Worm (Caenorhabditis elegans) whole organism, L4/young adult: ENCODE measurements around the gene kin-26.
A peak's percentile ranks its signal among the peaks of the same experiment; 100 is the strongest.

Experiments used
- W03F9.2 ChIP-seq: fragments of 150-350 bp; optimal IDR thresholded peaks from 2 replicates; lab custom pipeline; 2014; ENCODE audit warnings: missing biosample characterization, missing genetic modification characterization
- dao-5 ChIP-seq: sonication (generic microtip); optimal IDR thresholded peaks from 2 replicates; lab custom pipeline; 2016; ENCODE audit warnings: missing genotype, missing genetic modification characterization, moderate library complexity, missing compliant biosample characterization
- him-1 ChIP-seq: sonication (generic microtip); optimal IDR thresholded peaks from 2 replicates; lab custom pipeline; 2016; ENCODE audit warnings: missing genotype, missing genetic modification reagents, missing genetic modification characterization, missing compliant biosample characterization

kin-26 gene

ce11 chrIV:7903359-7903758 is 25.7 kb upstream of the kin-26 start, which contains the start of gene C49H3.6:
C49H3.6 (plus strand) TSS chrIV:7903738.
- no peak for TF ChIP-seq him-1
- TF ChIP-seq W03F9.2 (tag; lab: Kevin White, UChicago) = no peak
- TF ChIP-seq dao-5 (tag; lab: Kevin White, UChicago) = no peak

DNA sequence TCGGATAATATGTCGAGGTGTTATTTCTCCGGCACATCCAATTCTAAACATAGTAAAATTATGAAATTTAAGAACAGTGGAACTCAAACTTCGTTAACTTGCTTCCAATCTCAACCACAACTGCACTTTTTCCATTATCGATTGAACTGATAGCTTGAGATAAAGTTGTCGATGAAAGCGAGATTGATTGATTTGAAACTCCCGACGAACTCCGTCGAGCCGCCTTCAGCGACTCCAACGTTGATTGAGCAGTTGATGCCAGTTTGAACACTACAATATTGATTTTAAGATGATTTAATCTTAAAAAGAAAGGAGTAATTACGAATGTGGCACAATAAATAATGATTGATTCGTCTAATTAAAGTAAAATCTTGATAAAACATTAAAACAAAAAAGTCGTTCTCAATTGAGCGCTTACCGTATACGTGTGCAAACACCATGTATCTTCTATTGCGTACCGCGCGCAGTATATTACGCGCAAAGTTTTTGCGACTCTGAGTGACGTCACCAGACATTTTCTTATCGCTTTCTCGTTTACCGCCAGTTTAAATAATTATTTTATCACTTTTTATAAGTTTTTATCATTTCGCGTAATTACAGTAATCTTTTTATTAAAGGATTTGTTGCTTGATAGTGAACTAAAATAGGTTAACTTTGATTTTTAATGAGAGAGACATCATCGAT is 24.7 kb upstream of the kin-26 start, which contains the start of gene arp-11:
TSS of gene arp-11 (minus strand) at position 51 of the 684 bp plus-strand sequence.
- no peak for TF ChIP-seq dao-5 (tag; lab: Kevin White, UChicago)
- TF ChIP-seq W03F9.2 (tag; lab: Kevin White, UChicago) = peak; percentile 84

DNA sequence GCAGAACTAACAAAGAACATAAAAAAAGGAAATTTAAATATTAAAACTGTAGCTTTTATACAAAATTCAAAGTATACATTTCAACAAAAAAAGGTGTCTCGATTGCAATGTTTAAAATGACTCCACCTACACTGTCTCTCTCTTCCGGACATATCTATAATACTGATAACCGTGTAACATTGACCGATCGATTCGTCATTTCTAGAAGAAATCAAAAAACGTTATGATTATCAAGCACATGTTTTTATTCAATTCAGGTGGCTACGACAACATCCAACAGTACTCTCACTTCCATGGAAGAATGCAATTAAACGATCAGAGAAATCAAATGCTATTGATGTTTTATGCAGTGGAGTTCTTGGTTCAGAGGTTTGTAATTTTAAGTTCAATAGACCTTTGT is 20.8 kb upstream of the kin-26 start:
- TF ChIP-seq dao-5 (tag; lab: Kevin White, UChicago) = no peak
- no peak for TF ChIP-seq him-1
- TF ChIP-seq W03F9.2 (tag; lab: Kevin White, UChicago) = no peak

DNA sequence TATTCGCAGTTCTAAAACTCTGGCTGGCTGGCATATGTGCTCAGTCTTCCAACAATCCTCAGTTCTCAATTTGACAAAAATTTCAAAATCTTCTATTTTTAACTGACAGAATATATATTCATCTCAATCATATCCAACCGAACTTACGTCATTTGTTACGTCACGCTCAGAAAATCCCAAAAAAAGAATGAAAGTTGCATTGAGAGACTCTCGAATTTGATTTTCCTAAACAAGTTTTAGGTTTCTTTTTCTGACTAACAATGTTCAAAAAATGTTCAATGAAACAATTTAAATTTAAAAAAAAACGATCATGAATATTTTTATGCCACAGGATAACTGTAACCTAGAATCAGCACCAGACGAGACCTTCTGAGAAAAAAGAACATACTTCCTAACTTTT is 20.3 kb upstream of the kin-26 start:
- TF ChIP-seq him-1 (no peak), W03F9.2 (tag; lab: Kevin White, UChicago) (no peak), dao-5 (tag; lab: Kevin White, UChicago) (no peak)

DNA sequence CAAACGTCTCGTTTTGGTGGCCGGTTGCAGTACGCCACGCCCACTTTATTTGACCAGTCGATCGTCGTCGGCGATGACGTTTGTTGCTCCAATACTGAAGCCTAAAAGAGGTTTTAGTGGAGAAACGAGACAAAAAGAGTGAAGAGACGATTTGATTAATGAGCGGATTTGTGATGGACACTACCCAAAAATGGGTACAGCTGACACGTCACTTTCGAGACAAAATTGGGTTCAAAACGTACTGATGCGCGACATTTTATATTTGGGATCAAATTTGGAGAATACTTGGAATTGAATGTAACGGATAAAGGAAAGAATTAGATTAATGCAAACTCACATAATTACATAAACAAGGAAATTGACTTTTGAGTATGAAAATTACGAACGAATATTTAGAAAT is 19.8 kb upstream of the kin-26 start, which contains the start of gene ilys-4:
TSS of gene ilys-4 (minus strand) at position 101 of the 400 bp plus-strand sequence.
- TF ChIP-seq him-1 (no peak), W03F9.2 (tag; lab: Kevin White, UChicago) (no peak), dao-5 (tag; lab: Kevin White, UChicago) (no peak)

- no peak for TF ChIP-seq him-1
- TF ChIP-seq W03F9.2 (tag; lab: Kevin White, UChicago) = no peak
- no peak for TF ChIP-seq dao-5 (tag; lab: Kevin White, UChicago)
These were observed 4.0 kb upstream of the kin-26 start, which contains the start of gene atic-1 for ce11 chrIV:7881726-7882125. atic-1 (plus strand) TSS chrIV:7882026.

- TF ChIP-seq W03F9.2 (tag; lab: Kevin White, UChicago) (no peak), dao-5 (tag; lab: Kevin White, UChicago) (no peak), him-1 (no peak)
These were observed 3.5 kb upstream of the kin-26 start for ce11 chrIV:7881166-7881565.

DNA sequence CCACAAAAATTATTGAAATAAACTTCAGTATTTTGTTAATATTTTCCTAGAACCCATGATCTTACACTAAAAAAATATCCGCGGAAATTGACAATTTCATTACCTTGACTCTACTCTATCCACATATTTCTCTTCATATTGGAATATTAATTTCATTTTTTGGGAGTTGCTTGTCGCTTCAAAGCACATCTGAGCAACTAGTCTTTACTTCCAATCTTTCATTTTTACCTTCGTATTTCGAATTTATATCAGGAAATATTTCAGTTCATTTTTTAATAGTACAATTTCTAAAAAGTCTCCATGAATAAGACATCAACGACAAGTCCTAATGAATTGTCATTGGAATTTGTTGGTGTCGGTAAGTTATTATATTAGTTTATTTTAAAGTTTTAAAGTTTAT is 1.3 kb upstream of the kin-26 start, which contains the start of gene srt-73:
TSS of gene srt-73 (plus strand) at position 301 of the 400 bp plus-strand sequence.
- no peak for TF ChIP-seq him-1
- TF ChIP-seq W03F9.2 (tag; lab: Kevin White, UChicago) = no peak
- TF ChIP-seq dao-5 (tag; lab: Kevin White, UChicago) = no peak

- no peak for TF ChIP-seq him-1
- no peak for TF ChIP-seq W03F9.2 (tag; lab: Kevin White, UChicago)
- TF ChIP-seq dao-5 (tag; lab: Kevin White, UChicago) = no peak
These were observed 426 bp downstream of the kin-26 start for ce11 chrIV:7877255-7877654.

DNA sequence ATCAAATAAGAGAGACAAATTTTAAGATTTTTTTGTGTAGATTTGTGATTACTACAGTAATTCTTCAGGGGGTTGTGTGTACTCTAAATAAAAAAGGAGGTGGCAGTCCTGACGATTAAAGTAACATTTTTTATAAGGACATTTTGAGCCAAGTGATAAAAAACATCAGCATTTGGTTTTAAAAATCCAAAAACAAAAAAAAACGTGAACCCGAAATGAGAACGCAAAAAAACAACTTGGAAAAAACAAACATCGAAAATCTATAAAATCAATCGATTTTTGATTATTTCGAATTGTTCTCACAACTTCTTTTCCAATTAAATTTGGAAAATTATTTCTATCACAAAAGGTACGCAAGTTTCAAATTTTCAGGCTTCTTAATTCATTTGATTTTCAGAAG is 7.2 kb downstream of the kin-26 start, which contains the start of gene T06C10.3:
TSS of gene T06C10.3 (plus strand) at position 301 of the 400 bp plus-strand sequence.
- TF ChIP-seq dao-5 (tag; lab: Kevin White, UChicago) (no peak), W03F9.2 (tag; lab: Kevin White, UChicago) (no peak), him-1 (no peak)

DNA sequence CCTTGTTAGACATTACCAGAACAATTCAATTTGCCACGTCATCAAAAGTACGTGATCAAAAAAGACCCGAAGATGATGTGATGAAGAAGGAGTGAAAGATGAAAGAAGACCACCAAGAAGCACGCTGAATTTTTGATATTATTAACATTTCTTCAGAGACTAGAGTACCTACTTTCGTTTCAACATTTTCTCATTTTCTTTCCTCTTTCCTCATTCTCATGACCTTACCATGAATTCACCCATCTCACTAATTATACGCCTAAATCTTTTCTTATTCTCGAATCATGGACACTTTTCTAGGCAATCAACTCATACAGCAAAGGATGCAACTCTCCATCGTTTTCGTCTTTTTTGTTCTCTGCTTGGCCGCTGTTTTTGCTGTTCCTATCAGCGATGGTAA is 9.1 kb downstream of the kin-26 start, which contains the start of gene flp-10:
TSS of gene flp-10 (plus strand) at position 301 of the 400 bp plus-strand sequence.
- no peak for TF ChIP-seq W03F9.2 (tag; lab: Kevin White, UChicago)
- no peak for TF ChIP-seq him-1
- no peak for TF ChIP-seq dao-5 (tag; lab: Kevin White, UChicago)

- TF ChIP-seq dao-5 (tag; lab: Kevin White, UChicago) (no peak), him-1 (no peak), W03F9.2 (tag; lab: Kevin White, UChicago) (no peak)
These were observed 26.4 kb downstream of the kin-26 start for ce11 chrIV:7851291-7851690.

DNA sequence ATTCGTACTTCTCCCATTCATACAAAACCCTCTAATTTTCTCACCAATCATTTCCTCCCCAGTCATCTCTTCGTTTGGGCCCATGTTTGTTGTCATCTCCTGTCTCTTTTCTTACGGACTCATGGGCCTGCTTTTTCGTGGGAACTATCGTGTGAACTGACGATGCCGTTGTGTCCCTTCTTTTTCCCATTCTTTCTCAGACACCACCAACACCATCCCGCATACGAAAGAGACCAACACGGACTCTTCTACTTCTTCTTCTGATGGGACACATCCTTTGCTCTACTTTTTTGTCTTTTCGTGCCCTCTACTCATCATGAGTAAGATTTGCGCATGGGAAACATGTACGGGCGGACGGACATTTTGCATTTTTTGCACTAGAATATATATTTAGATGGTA is 27.4 kb downstream of the kin-26 start:
- TF ChIP-seq him-1 (no peak), dao-5 (tag; lab: Kevin White, UChicago) (no peak), W03F9.2 (tag; lab: Kevin White, UChicago) (no peak)

ce11 chrIV:7849235-7849634 is 28.4 kb downstream of the kin-26 start:
- TF ChIP-seq him-1 (no peak), W03F9.2 (tag; lab: Kevin White, UChicago) (no peak), dao-5 (tag; lab: Kevin White, UChicago) (no peak)
